Worm (Caenorhabditis elegans) whole organism, L4 larva: ENCODE results near the gene ZK1307.7.

Source experiments
- F37D6.2 ChIP-seq: sonication (generic microtip); optimal IDR thresholded peaks from 2 replicates; lab custom pipeline; 2016; ENCODE audit warnings: mild to moderate bottlenecking, missing genetic modification characterization, missing compliant biosample characterization
- T20F7.1 ChIP-seq: fragments of 200-800 bp; sonication (Bioruptor generic); optimal IDR thresholded peaks from 2 replicates; lab custom pipeline; 2018; ENCODE audit warnings: mild to moderate bottlenecking, missing genetic modification characterization, missing compliant biosample characterization
- ZK337.2 ChIP-seq: fragments of 200-800 bp; sonication (Bioruptor generic); IDR thresholded peaks from 2 replicates; pipeline ENCODE4 v1.3.6; 2022; ENCODE audit warnings: missing genetic modification reagents, missing genetic modification characterization, missing compliant biosample characterization
- ZK546.5 ChIP-seq, 2 experiments: sonication (generic microtip); optimal IDR thresholded peaks; 2 replicates each; lab custom pipeline; 2017; ENCODE audit warnings: missing biosample characterization in 2 of 2, missing genetic modification characterization in 2 of 2
- aha-1 ChIP-seq: fragments of 150-350 bp; peaks from one replicate; lab custom pipeline; 2014; ENCODE audit warnings: missing biosample characterization, missing genetic modification characterization
- ceh-32 ChIP-seq: sonication (generic microtip); optimal IDR thresholded peaks from 2 replicates; lab custom pipeline; 2016; ENCODE audit warnings: mild to moderate bottlenecking, missing genetic modification characterization, missing compliant biosample characterization; ENCODE audit not compliant: poor library complexity
- ceh-44 ChIP-seq: fragments of 200-800 bp; sonication (Bioruptor generic); IDR thresholded peaks from 2 replicates; pipeline ENCODE4 v1.3.6; 2022; ENCODE audit warnings: missing genetic modification reagents, missing genetic modification characterization, missing compliant biosample characterization
- daf-16 ChIP-seq, 3 experiments: sonication (generic microtip); optimal IDR thresholded peaks; 2 replicates each; lab custom pipeline; 2016 to 2017; ENCODE audit warnings: missing genetic modification characterization in 3 of 3, missing genetic modification reagents in 3 of 3, mild to moderate bottlenecking in 2 of 3, missing compliant biosample characterization in 2 of 3, missing biosample characterization in 1 of 3, moderate library complexity in 1 of 3
- dmd-6 ChIP-seq: fragments of 200-800 bp; sonication (Bioruptor generic); IDR thresholded peaks from 2 replicates; pipeline ENCODE4 v1.3.6; 2022; ENCODE audit warnings: missing genetic modification reagents, missing genetic modification characterization, missing compliant biosample characterization
- dmd-8 ChIP-seq: fragments of 200-800 bp; sonication (Bioruptor generic); IDR thresholded peaks from 2 replicates; pipeline ENCODE4 v1.3.6; 2022; ENCODE audit warnings: missing genetic modification characterization, missing compliant biosample characterization
- dve-1 ChIP-seq: sonication (generic microtip); optimal IDR thresholded peaks from 2 replicates; lab custom pipeline; 2017; ENCODE audit warnings: antibody characterized with exemption, mild to moderate bottlenecking, missing genetic modification characterization, missing compliant biosample characterization; ENCODE audit not compliant: insufficient read depth
- gei-8 ChIP-seq: fragments of 200-800 bp; sonication (Bioruptor generic); optimal IDR thresholded peaks from 2 replicates; lab custom pipeline; 2018; ENCODE audit warnings: mild to moderate bottlenecking, missing genetic modification characterization, missing compliant biosample characterization
- hif-1 ChIP-seq, 2 experiments: sonication (generic microtip); optimal IDR thresholded peaks; 2 replicates each; lab custom pipeline; 2016 to 2017; ENCODE audit warnings: missing compliant biosample characterization in 2 of 2, missing genetic modification characterization in 2 of 2, missing genetic modification reagents in 2 of 2, missing genotype in 2 of 2, mild to moderate bottlenecking in 1 of 2
- hlh-11 ChIP-seq: fragments of 200-800 bp; sonication (Bioruptor generic); optimal IDR thresholded peaks from 2 replicates; lab custom pipeline; 2018; ENCODE audit warnings: mild to moderate bottlenecking, missing genetic modification characterization, missing compliant biosample characterization
- hlh-30 ChIP-seq: sonication (generic microtip); optimal IDR thresholded peaks from 2 replicates; lab custom pipeline; 2017; ENCODE audit warnings: antibody characterized with exemption, mild to moderate bottlenecking, missing genetic modification characterization, missing compliant biosample characterization; ENCODE audit not compliant: insufficient read depth
- lin-1 ChIP-seq: fragments of 200-800 bp; sonication (Bioruptor generic); IDR thresholded peaks from 2 replicates; pipeline ENCODE4 v1.3.6; 2022; ENCODE audit warnings: missing genetic modification reagents, missing genetic modification characterization, missing compliant biosample characterization
- madf-5 ChIP-seq, 2 experiments: fragments of 200-800 bp; sonication (Bioruptor generic); IDR thresholded peaks; 2 replicates each; pipeline ENCODE4 v1.3.6; 2022; ENCODE audit warnings: missing compliant biosample characterization in 2 of 2, missing genetic modification characterization in 2 of 2
- madf-9 ChIP-seq: fragments of 200-800 bp; sonication (Bioruptor generic); conservative IDR thresholded peaks from 2 replicates; pipeline ENCODE4 v1.3.6; 2022; ENCODE audit warnings: missing genetic modification reagents, missing genetic modification characterization, missing compliant biosample characterization
- mdl-1 ChIP-seq, 2 experiments: fragments of 150-350 bp in 1 of 2; sonication (generic microtip) in 1 of 2; optimal IDR thresholded peaks; 2 replicates each; lab custom pipeline; 2014 to 2017; ENCODE audit warnings: missing biosample characterization in 2 of 2, missing genetic modification characterization in 2 of 2
- mep-1 ChIP-seq: fragments of 150-350 bp; sonication (generic microtip); optimal IDR thresholded peaks from 3 replicates; lab custom pipeline; 2014; ENCODE audit warnings: missing biosample characterization, missing genetic modification characterization
- nhr-10 ChIP-seq: fragments of 150-350 bp; optimal IDR thresholded peaks from 2 replicates; lab custom pipeline; 2014; ENCODE audit warnings: missing biosample characterization, missing genetic modification characterization
- nhr-102 ChIP-seq: sonication (generic microtip); optimal IDR thresholded peaks from 2 replicates; lab custom pipeline; 2016; ENCODE audit warnings: mild to moderate bottlenecking, missing genetic modification characterization, moderate library complexity, missing compliant biosample characterization
- nhr-11 ChIP-seq: fragments of 150-350 bp; optimal IDR thresholded peaks from 2 replicates; lab custom pipeline; 2014; ENCODE audit warnings: missing biosample characterization, missing genetic modification characterization
- nhr-28 ChIP-seq: fragments of 150-350 bp; optimal IDR thresholded peaks from 2 replicates; lab custom pipeline; 2014; ENCODE audit warnings: missing biosample characterization, missing genetic modification characterization
- nhr-41 ChIP-seq: fragments of 200-800 bp; sonication (Bioruptor generic); IDR thresholded peaks from 2 replicates; pipeline ENCODE4 v1.3.6; 2022; ENCODE audit warnings: missing genetic modification reagents, missing genetic modification characterization, missing compliant biosample characterization
- nhr-48 ChIP-seq: sonication (generic microtip); optimal IDR thresholded peaks from 2 replicates; lab custom pipeline; 2016; ENCODE audit warnings: mild to moderate bottlenecking, missing genetic modification characterization, missing compliant biosample characterization
- nhr-76 ChIP-seq: fragments of 150-350 bp; optimal IDR thresholded peaks from 2 replicates; lab custom pipeline; 2014; ENCODE audit warnings: missing biosample characterization, missing genetic modification characterization
- php-3 ChIP-seq: fragments of 200-800 bp; sonication (Bioruptor generic); IDR thresholded peaks from 2 replicates; pipeline ENCODE4 v1.3.6; 2022; ENCODE audit warnings: missing genetic modification reagents, missing genetic modification characterization, missing compliant biosample characterization
- sdz-12 ChIP-seq: fragments of 200-800 bp; sonication (Bioruptor generic); optimal IDR thresholded peaks from 2 replicates; lab custom pipeline; 2018; ENCODE audit warnings: mild to moderate bottlenecking, missing genetic modification characterization, missing compliant biosample characterization
- vab-7 ChIP-seq: fragments of 200-800 bp; sonication (Bioruptor generic); IDR thresholded peaks from 2 replicates; pipeline ENCODE4 v1.3.6; 2022; ENCODE audit warnings: missing genetic modification reagents, missing genetic modification characterization, missing compliant biosample characterization
- zfp-3 ChIP-seq: fragments of 200-800 bp; sonication (Bioruptor generic); conservative IDR thresholded peaks from 2 replicates; pipeline ENCODE4 v1.3.6; 2022; ENCODE audit warnings: missing genetic modification reagents, missing genetic modification characterization, missing compliant biosample characterization
- zip-11 ChIP-seq: fragments of 200-800 bp; sonication (Bioruptor generic); IDR thresholded peaks from 2 replicates; pipeline ENCODE4 v1.3.6; 2022; ENCODE audit warnings: missing genetic modification characterization, missing compliant biosample characterization
- ztf-11 ChIP-seq: fragments of 150-350 bp; optimal IDR thresholded peaks from 2 replicates; lab custom pipeline; 2014; ENCODE audit warnings: missing biosample characterization, missing genetic modification characterization

The ZK1307.7 gene

DNA sequence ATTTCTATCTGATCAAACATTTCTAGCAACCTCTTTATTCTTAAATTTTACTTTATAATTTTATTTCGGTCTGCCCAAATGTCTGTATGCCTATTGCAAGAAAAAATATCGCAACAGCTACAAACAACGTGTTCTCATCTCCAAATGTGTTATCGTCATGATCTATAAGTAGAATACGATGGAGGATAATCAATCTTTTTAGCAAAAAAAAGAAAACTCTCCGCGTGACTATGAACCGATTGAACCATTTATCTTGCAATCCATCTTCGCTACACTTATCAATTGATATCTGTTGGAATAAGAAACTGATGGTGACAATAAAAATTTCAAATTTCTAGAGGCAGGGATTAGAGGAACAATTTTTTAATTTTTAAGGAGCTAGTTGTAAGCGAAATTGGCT, 30.4 kb upstream of the ZK1307.7 start (continued):
- no peak for TF ChIP-seq nhr-41 (GFP tag; lab: Robert Waterston, UW)
- TF ChIP-seq, all 104 proteins: peak for 7

DNA sequence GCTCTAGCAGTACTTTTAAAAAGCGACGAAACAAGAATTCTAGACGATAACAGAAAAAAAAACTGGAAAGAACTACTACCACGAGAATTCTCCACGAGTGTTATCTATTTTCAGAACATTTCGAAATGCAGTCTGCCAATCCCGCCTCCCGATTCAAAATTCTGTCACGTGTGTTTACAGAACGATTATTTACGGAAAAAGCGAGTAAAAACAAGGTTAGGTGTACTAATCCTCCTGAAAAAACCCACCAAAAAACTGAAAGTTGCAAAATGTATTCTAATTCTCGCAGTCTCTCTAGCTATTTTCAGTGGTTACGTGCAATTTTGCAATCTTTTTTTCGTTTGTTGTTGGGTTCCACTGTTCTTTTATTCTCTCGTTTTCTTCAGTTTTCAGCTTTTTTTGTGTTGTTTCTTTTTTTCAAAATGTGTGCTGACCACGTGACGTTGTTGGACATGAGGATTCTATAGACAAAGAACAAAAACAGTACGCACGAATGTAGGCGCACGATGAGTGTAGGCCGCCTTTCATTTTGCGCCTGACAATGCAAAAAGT, 29.8 kb upstream of the ZK1307.7 start:
- TF ChIP-seq dmd-6 (GFP tag; lab: Robert Waterston, UW) (peak; percentile 36), ceh-32 (tag; lab: Kevin White, UChicago) (no peak), aha-1 (peak; percentile 94), ztf-11 (tag; lab: Kevin White, UChicago) (no peak), mdl-1 (tag; optimal IDR thresholded peaks at IDR 0.05; lab: Kevin White, UChicago) (peak in 1 of 2 experiments; percentile 77), dmd-8 (no peak), nhr-11 (tag; lab: Kevin White, UChicago) (peak; percentile 59), zfp-3 (GFP tag; lab: Robert Waterston, UW) (no peak), hif-1 (tag; optimal IDR thresholded peaks at IDR 0.05; lab: Kevin White, UChicago) (peak; percentile 57 to 97), nhr-48 (tag; lab: Kevin White, UChicago) (no peak), hlh-11 (peak; percentile 38), T20F7.1 (GFP tag; lab: Kevin White, UChicago) (peak; percentile 2), daf-16 (GFP tag; optimal IDR thresholded peaks at IDR 0.05; lab: Kevin White, UChicago) (no peak), daf-16 (tag; optimal IDR thresholded peaks at IDR 0.05; lab: Kevin White, UChicago) (peak; percentile 63), dve-1 (tag; lab: Kevin White, UChicago) (peak; percentile 67), php-3 (GFP tag; lab: Robert Waterston, UW) (no peak), hlh-30 (tag; lab: Kevin White, UChicago) (peak; percentile 36), nhr-10 (tag; lab: Kevin White, UChicago) (no peak)
- TF ChIP-seq, all 104 proteins: peak for 10

DNA sequence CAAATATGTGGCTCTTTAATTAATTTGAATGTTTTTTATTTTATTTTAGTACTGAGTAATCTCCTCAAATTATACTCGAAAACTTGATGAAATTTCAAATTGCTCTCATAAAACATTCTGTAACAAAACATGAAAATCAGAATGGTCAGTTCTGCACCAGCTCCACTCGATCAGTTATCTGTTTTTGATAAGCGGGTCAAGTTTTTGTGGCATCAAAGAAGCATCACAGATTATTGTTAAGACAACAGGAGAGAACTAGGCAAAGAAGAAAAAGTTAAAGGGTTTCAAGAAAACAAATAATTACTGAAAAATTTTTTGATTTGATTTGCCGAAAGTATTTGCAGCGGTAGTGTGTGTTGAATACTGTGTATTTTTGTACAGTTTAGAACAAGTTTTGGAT, 29.3 kb upstream of the ZK1307.7 start:
- TF ChIP-seq dve-1 (tag; lab: Kevin White, UChicago), result peak; percentile 69
- no peak for TF ChIP-seq madf-9
- TF ChIP-seq nhr-48 (tag; lab: Kevin White, UChicago), result no peak
- TF ChIP-seq php-3 (GFP tag; lab: Robert Waterston, UW), result no peak
- no peak for TF ChIP-seq F37D6.2
- peak; percentile 42 for TF ChIP-seq nhr-28 (tag; lab: Kevin White, UChicago)
- no peak for TF ChIP-seq sdz-12 (GFP tag; lab: Kevin White, UChicago)
- peak; percentile 15; the same call in 1 of the 2 replicates for TF ChIP-seq dmd-6 (GFP tag; lab: Robert Waterston, UW)
- TF ChIP-seq vab-7, result no peak
- TF ChIP-seq daf-16 (GFP tag; optimal IDR thresholded peaks at IDR 0.05; lab: Kevin White, UChicago), result no peak
- peak; percentile 70 for TF ChIP-seq daf-16 (tag; optimal IDR thresholded peaks at IDR 0.05; lab: Kevin White, UChicago)
- TF ChIP-seq nhr-76 (tag; lab: Kevin White, UChicago), result no peak

DNA sequence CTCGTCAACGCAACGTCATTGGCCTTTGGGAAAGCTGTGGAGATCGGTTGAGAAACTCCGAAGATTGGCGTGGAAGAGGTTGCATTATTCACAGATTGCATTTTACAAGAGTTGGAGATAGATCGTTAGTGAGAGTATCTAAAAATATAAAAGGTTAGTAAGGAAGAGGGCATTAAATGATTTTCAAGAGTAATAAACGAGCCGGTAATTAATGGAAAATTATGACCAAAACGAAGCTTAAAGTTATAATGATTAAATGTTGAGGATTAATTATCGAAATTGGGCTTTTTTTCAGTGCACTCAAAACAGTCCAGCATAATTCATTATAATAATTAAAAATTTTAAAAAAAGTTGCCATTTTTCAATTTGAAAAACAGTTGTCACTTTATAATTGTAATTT, 27.1 kb upstream of the ZK1307.7 start, which contains the start of gene pap-2:
Gene pap-2, minus strand, starts transcription at position 101 of the 400 bp plus-strand sequence.
- TF ChIP-seq gei-8 (GFP tag; lab: Kevin White, UChicago) (no peak), ZK546.5 (tag; optimal IDR thresholded peaks at IDR 0.05; lab: Kevin White, UChicago) (no peak)

DNA sequence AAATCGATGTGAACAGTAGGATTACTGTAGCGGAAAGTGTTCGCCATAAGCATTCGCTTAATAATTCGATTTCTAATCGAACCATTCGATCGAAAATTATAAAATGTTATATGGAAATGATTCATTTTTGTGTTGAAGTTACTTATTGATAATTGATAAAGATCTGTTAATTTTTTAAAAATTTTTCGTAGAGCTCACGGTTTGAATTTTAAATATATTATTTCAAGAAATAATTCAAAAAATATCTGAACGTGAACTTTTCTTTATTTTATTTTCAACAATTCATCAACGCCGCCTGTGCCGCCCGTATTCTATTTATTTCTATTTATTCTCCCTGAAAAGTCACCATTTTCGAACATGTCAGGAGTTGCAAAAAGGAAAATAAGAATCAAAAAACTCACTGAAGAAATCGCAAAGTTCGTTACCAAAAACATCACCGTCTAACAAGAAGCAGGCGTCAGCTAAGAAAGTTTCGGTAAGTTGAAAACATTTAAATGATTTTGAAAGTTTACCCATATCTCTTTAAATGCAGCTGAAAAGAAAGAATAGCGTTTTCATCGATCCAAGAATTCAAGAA, 25.0 kb upstream of the ZK1307.7 start, which contains the start of the genes T15H9.5 and T15H9.4:
Gene T15H9.5, minus strand, starts transcription at position 101 of the 577 bp plus-strand sequence.
Gene T15H9.4, plus strand, starts transcription at position 527 of the 577 bp plus-strand sequence.
- TF ChIP-seq zip-11 (GFP tag; lab: Robert Waterston, UW) (no peak), ceh-44 (GFP tag; lab: Robert Waterston, UW) (no peak), madf-5 (GFP tag; IDR thresholded peaks at IDR 0.05; lab: Robert Waterston, UW) (no peak), ZK337.2 (GFP tag; lab: Robert Waterston, UW) (no peak), nhr-102 (tag; lab: Kevin White, UChicago) (no peak), mep-1 (tag; lab: Kevin White, UChicago) (no peak), lin-1 (GFP tag; lab: Robert Waterston, UW) (no peak)
- TF ChIP-seq, all 104 proteins: peak for 0
